Worm (Caenorhabditis elegans) whole organism, dauer: ENCODE measurements around the gene F54E12.2.
"Not testable (repeated sequence)": the region's sequence is repeated elsewhere in the genome, so short reads cannot be mapped to it uniquely, and the experiment has no call there.

Source experiments
- unc-62 ChIP-seq: sonication (generic microtip); optimal IDR thresholded peaks from 2 replicates; lab custom pipeline; 2017; ENCODE audit warnings: missing biosample characterization, missing genetic modification reagents, missing genetic modification characterization

The F54E12.2 gene

DNA sequence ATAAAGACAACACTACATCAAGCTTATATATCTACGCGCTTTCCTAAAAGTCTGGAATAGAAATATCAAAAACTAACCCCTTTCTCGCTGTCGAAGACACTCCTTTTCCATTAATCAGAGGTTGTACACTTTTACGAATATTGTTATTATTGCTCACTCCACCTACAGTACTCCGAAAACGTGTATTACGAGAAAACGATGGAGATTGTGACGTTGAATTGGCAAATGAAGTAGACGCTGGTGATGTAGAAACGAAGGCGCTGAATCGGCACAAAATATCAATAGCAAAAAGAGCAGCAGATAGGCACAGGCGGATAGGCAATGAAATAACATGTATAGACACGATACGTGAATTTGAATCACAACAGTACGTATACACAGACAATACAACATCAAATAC lies 7.3 kb upstream of the F54E12.2 start:
- no peak for TF ChIP-seq unc-62 (GFP tag; lab: Kevin White, UChicago)

DNA sequence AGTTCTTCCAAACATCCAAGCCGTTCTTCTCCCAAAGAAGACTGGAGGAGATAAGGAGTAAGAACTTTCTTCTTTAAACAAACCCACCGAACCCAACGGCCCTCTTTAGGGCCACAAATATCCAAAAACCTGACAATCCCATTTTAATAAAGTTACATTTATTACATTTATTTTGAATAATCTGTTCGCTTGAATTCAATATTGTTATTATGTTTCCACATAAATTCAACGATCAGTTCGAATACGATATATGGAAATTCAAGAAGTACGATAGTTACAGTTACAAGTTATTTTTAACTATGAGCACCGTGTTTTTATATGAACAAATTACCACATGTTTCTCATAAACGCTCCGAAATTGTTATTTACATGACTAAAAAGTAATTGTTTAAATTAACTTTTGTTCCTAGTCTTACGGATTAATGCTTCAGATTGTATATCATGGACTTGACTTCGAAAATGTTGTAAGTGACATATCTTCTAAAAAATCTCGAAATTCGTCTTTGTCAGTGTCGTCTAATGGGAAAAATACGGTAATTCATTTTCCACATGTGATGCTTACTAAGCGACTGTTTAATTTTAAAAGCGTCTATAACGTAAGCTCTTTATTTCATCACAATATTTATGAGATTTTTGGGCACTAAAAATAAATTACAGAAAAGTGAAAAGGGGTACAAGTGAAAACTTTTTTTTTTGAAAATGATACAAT lies 3.9 kb upstream of the F54E12.2 start:
- TF ChIP-seq unc-62 (GFP tag; lab: Kevin White, UChicago) = no peak

DNA sequence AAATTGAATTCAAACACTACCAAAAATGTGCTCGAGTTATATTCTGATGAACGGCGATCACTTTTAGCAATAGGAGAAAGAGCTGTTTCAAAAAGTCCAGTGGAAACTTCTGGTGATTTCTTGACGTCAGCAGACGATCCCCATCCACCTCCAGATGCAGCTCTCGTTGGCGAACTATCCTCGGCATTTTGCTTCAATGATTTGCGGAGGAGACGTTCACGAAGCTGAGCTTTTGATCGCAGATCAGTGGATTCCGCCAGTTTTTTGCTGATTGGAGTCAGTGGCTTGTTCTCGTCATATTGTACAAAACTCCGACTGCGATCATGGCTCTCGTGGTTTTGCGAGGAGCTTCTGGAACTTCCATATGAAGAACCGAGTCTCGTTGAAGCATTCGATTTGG lies 804 bp downstream of the F54E12.2 start:
- no peak for TF ChIP-seq unc-62 (GFP tag; lab: Kevin White, UChicago)

DNA sequence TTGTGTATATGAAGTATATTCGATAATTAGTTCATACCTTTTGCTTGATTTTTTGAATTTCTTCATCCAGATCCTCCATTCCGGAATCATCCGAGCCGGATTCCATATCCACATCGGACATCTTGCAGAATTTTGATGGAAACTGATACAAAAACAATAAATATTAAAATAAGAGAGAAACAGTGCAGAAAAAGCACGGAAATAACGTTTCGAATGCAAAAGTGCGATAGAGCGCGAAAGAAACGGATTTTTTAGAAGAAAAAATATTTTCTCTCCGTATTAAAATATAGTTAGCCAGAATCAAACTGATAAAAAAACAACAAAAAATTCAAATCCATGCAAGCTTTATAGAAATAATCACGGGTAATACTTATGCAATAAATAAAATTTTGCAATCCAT lies 4.2 kb downstream of the F54E12.2 start, which contains the start of gene sart-3:
sart-3 (minus strand) TSS at position 219 of the 400 bp plus-strand sequence.
- no peak for TF ChIP-seq unc-62 (GFP tag; lab: Kevin White, UChicago)

DNA sequence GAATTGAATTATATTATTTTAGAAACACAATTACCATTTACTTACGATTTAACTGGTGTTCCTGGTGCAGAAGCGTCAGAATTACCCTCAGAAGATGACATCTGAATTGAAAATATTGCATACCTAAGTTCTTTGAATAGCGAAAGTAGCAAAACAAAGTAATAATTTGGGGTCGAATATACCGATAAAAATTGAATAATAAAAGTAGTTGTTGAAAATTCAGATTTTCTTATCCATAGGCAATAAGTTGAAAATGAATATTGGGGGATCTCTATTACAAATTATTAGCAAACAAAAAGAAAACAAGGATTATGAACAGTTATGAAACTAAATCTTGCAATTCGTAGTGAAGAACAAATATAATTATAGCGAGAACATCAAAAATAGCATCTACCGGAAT lies 7.7 kb downstream of the F54E12.2 start, which contains the start of gene leo-1:
leo-1 (minus strand) TSS at position 101 of the 400 bp plus-strand sequence.
- TF ChIP-seq unc-62 (GFP tag; lab: Kevin White, UChicago) = no peak

DNA sequence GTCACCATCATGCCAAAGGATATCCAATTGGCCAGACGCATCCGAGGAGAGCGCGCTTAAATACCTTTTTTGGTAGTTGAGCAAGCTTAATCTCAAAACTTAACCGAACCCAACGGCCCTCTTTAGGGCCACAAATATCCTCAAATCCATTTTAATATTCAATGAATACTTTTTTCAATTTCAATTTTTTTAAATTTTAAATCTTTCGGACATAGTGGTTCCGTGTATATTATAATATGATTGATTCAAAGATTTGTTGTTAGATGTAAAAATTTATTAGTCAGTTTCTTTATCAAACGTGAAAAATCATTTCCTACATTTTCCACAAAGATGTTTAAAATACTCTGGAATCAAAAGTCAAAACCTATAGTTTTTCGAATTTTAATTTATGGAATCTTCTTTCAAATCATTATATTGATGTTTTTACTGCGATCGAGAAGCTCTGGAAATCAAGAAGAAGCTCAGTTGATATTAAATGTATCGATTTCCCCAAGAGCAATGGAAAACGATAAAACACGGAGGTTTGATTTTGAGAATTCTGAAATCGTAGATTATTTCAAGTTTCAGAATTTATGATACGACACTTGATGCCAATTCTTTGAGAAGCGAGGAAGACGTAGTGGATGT lies 9.9 kb downstream of the F54E12.2 start, which contains the start of gene B0035.21:
B0035.21 (plus strand) TSS at position 322 of the 627 bp plus-strand sequence.
- no peak for TF ChIP-seq unc-62 (GFP tag; lab: Kevin White, UChicago)

DNA sequence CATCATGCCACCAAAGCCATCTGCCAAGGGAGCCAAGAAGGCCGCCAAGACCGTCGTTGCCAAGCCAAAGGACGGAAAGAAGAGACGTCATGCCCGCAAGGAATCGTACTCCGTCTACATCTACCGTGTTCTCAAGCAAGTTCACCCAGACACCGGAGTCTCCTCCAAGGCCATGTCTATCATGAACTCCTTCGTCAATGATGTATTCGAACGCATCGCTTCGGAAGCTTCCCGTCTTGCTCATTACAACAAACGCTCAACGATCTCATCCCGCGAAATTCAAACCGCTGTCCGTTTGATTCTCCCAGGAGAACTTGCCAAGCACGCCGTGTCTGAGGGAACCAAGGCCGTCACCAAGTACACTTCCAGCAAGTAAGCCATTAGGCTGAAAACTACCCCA lies 12.2 kb downstream of the F54E12.2 start, which contains the start of gene his-48:
his-48 (plus strand) TSS at position 5 of the 400 bp plus-strand sequence.
- not testable (repeated sequence) for TF ChIP-seq unc-62 (GFP tag; lab: Kevin White, UChicago)

ce11 chrIV:11323666-11324065 lies 13.3 kb downstream of the F54E12.2 start:
- no peak for TF ChIP-seq unc-62 (GFP tag; lab: Kevin White, UChicago)

- no peak for TF ChIP-seq unc-62 (GFP tag; lab: Kevin White, UChicago)
Measured at ce11 chrIV:11320500-11320899, 16.5 kb downstream of the F54E12.2 start, which contains the start of gene edg-1. edg-1 (plus strand) TSS chrIV:11320800.

- TF ChIP-seq unc-62 (GFP tag; lab: Kevin White, UChicago) = no peak
Measured at ce11 chrIV:11319884-11320362, 17.1 kb downstream of the F54E12.2 start, which contains the start of gene B0035.18. B0035.18 (plus strand) TSS chrIV:11320312.

DNA sequence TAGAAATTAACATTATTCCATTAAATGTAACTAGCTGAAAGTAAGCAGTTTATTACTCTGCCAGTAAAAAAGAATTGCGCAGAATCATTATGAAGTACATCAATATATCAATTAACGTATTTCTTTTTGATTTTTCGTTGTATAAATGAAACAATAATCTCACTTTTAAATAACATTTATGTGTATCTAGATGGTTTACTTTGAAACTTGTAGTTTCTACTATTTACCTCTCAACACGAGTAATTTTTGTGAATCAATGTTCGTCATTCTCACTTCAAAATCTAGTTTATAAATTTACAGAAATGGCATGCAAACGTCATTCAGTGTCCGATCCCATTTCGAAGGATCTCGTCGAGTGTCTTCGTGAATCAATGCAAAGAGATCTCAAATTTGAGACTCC lies 19.9 kb downstream of the F54E12.2 start, which contains the start of gene gspd-1:
gspd-1 (plus strand) TSS at position 301 of the 400 bp plus-strand sequence.
- no peak for TF ChIP-seq unc-62 (GFP tag; lab: Kevin White, UChicago)

DNA sequence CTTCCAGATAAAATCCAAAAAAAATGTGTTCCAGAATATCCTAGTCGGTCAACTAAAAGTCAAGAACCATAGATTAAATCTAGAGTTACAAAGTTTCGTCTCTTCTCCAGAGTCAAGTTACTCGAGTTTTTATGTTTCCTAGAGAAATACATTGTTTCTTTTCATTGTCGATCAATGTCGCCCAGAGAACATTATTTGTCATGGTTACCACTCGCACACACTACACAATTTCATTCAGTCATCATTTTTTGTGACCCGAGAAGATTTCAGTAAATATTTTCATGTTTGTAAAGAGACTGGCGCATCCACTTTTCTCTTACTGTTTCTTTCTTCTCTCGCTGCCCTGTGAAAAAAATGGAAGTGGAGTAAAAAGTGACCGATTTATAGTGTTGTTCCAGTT lies 20.3 kb downstream of the F54E12.2 start:
- no peak for TF ChIP-seq unc-62 (GFP tag; lab: Kevin White, UChicago)

DNA sequence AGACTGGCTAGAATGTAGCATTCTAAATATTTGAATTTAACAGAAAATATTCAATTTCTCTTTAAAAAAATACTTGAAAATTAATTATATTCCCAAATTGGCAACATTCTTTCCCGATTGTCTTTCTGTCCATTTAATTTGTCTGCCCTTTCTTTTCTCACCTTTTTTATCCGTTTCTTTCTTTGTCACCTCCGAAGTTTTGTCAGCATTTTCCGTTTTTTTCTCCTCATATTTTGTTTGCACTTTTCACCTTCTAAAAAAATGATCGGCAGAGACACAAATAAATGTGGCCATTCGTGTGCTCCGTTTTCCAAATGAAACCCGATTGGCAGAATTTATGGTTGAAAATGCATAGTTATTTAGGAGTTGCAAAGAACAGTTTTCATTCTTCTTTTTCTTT lies 20.9 kb downstream of the F54E12.2 start:
- TF ChIP-seq unc-62 (GFP tag; lab: Kevin White, UChicago) = no peak

ce11 chrIV:11315688-11316087 lies 21.3 kb downstream of the F54E12.2 start:
- no peak for TF ChIP-seq unc-62 (GFP tag; lab: Kevin White, UChicago)

ce11 chrIV:11314885-11315284 lies 22.1 kb downstream of the F54E12.2 start, which contains the start of the genes B0035.3, B0035.22 and pfd-4:
B0035.3 (minus strand) TSS chrIV:11314998.
B0035.22 (plus strand) TSS chrIV:11315153.
pfd-4 (plus strand) TSS chrIV:11315207.
- no peak for TF ChIP-seq unc-62 (GFP tag; lab: Kevin White, UChicago)

- TF ChIP-seq unc-62 (GFP tag; lab: Kevin White, UChicago) = no peak
Measured at ce11 chrIV:11313880-11314279, 23.1 kb downstream of the F54E12.2 start, which contains the start of gene dnj-2. dnj-2 (minus strand) TSS chrIV:11313980.
